Worm (Caenorhabditis elegans) whole organism, mixed stage, embryonic: ENCODE measurements around the gene Y105C5B.19.

Experiments used
- drap-1 ChIP-seq: fragments of 200-800 bp; sonication (Bioruptor generic); optimal IDR thresholded peaks from 3 replicates; lab custom pipeline; 2018; ENCODE audit warnings: mild to moderate bottlenecking, missing genetic modification characterization, missing compliant biosample characterization
- elt-3 ChIP-seq: fragments of 150-350 bp; optimal IDR thresholded peaks from 2 replicates; lab custom pipeline; 2014; ENCODE audit warnings: missing biosample characterization, missing genetic modification characterization
- lin-13 ChIP-seq: fragments of 150-350 bp; optimal IDR thresholded peaks from 2 replicates; lab custom pipeline; 2014; ENCODE audit warnings: missing biosample characterization, missing genetic modification characterization
- mep-1 ChIP-seq: fragments of 150-350 bp; optimal IDR thresholded peaks from 2 replicates; lab custom pipeline; 2017; ENCODE audit warnings: missing biosample characterization, missing genetic modification reagents, missing genetic modification characterization, inconsistent platforms
- nhr-12 ChIP-seq: fragments of 150-350 bp; optimal IDR thresholded peaks from 2 replicates; lab custom pipeline; 2014; ENCODE audit warnings: missing biosample characterization, missing genetic modification characterization
- nhr-2 ChIP-seq: fragments of 150-350 bp; optimal IDR thresholded peaks from 2 replicates; lab custom pipeline; 2014; ENCODE audit warnings: missing biosample characterization, missing genetic modification characterization
- nhr-237 ChIP-seq: fragments of 150-350 bp; optimal IDR thresholded peaks from 2 replicates; lab custom pipeline; 2014; ENCODE audit warnings: missing biosample characterization, missing genetic modification characterization
- nhr-76 ChIP-seq: sonication (generic microtip); optimal IDR thresholded peaks from 2 replicates; lab custom pipeline; 2017; ENCODE audit warnings: missing biosample characterization, missing genetic modification characterization
- pha-4 ChIP-seq: fragments of 150-350 bp; optimal IDR thresholded peaks from 2 replicates; lab custom pipeline; 2018; ENCODE audit warnings: missing biosample characterization, missing genetic modification reagents, missing genetic modification characterization
- snpc-4 ChIP-seq: fragments of 150-350 bp; optimal IDR thresholded peaks from 2 replicates; lab custom pipeline; 2014; ENCODE audit warnings: missing biosample characterization, missing genetic modification characterization
- sptf-1 ChIP-seq: sonication (generic microtip); optimal IDR thresholded peaks from 2 replicates; lab custom pipeline; 2017; ENCODE audit warnings: mild to moderate bottlenecking, missing genetic modification characterization, moderate library complexity, missing compliant biosample characterization
- unc-39 ChIP-seq: fragments of 150-350 bp; optimal IDR thresholded peaks from 2 replicates; lab custom pipeline; 2014; ENCODE audit warnings: missing biosample characterization, missing genetic modification characterization
- ztf-11 ChIP-seq: fragments of 150-350 bp; optimal IDR thresholded peaks from 2 replicates; lab custom pipeline; 2014; ENCODE audit warnings: missing biosample characterization, missing genetic modification characterization

DNA sequence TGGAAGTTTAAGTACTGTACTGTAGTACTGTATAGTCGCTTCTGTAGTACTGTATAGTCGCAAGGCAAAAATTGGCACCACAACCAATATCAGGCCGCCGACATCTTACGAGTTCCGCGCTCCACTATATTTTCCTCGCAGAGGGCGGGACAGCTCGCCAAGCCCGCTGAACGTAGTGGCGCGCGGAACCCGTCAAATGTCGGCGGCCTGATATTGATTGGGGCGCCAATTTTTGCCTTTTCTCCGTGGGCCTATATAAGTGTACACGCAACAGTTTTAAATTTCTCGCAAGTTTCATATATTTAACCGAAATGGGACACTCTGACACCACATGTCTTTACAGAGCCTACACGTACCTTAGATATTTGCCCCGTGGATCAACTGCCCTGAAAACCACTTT is 33.8 kb downstream of the Y105C5B.19 start:
- TF ChIP-seq nhr-2, result no peak
- TF ChIP-seq elt-3 (tag; lab: Kevin White, UChicago), result no peak
- no peak for TF ChIP-seq ztf-11
- TF ChIP-seq drap-1 (GFP tag; lab: Kevin White, UChicago), result no peak
- TF ChIP-seq pha-4 (tag; lab: Kevin White, UChicago), result no peak
- TF ChIP-seq mep-1 (tag; lab: Kevin White, UChicago), result no peak
- TF ChIP-seq nhr-237 (tag; lab: Kevin White, UChicago), result no peak
- no peak for TF ChIP-seq sptf-1 (tag; lab: Kevin White, UChicago)
- no peak for TF ChIP-seq nhr-12
- no peak for TF ChIP-seq unc-39 (tag; lab: Kevin White, UChicago)
- TF ChIP-seq lin-13, result no peak
- no peak for TF ChIP-seq nhr-76 (tag; lab: Kevin White, UChicago)
- no peak for TF ChIP-seq snpc-4 (tag; lab: Kevin White, UChicago)
